Fruit fly (Drosophila melanogaster) whole organism, wandering third instar larva: Measurements from ENCODE around the gene CG34408.
A peak's percentile ranks its signal among the peaks of the same experiment; 100 is the strongest.

ENCODE experiments used
- Dfd ChIP-seq: fragments of >200 bp; optimal IDR thresholded peaks from 2 replicates; lab custom pipeline; 2017; ENCODE audit warnings: missing biosample characterization, missing genetic modification characterization
- Dif ChIP-seq: fragments of 200-275, 200-300 bp; sonication (Bioruptor generic); optimal IDR thresholded peaks from 2 replicates; lab custom pipeline; 2018; ENCODE audit warnings: missing biosample characterization, missing genetic modification characterization; ENCODE audit not compliant: partially characterized antibody
- HLH106 ChIP-seq: fragments of 200-800 bp; optimal IDR thresholded peaks from 3 replicates; lab custom pipeline; 2019; ENCODE audit warnings: missing biosample characterization, mild to moderate bottlenecking, missing genetic modification characterization, moderate library complexity
- Hnf4 ChIP-seq: fragments of 200-800 bp; sonication (Bioruptor generic); optimal IDR thresholded peaks from 2 replicates; lab custom pipeline; 2016; ENCODE audit warnings: missing biosample characterization, mild to moderate bottlenecking, missing genetic modification characterization
- OdsH ChIP-seq: fragments of 200-800 bp; sonication (Bioruptor generic); optimal IDR thresholded peaks from 2 replicates; lab custom pipeline; 2016; ENCODE audit warnings: missing biosample characterization, mild to moderate bottlenecking, missing genetic modification characterization
- Sp1 ChIP-seq: fragments of 200-800 bp; sonication (Bioruptor generic); optimal IDR thresholded peaks from 3 replicates; lab custom pipeline; 2019; ENCODE audit warnings: missing biosample characterization, mild to moderate bottlenecking, missing genetic modification characterization, moderate library complexity
- brk ChIP-seq: fragments of 200-800 bp; sonication (Bioruptor generic); optimal IDR thresholded peaks from 2 replicates; lab custom pipeline; 2016; ENCODE audit warnings: missing biosample characterization, mild to moderate bottlenecking, missing genetic modification characterization
- h ChIP-seq: fragments of 200-800 bp; sonication (Bioruptor generic); optimal IDR thresholded peaks from 3 replicates; lab custom pipeline; 2016; ENCODE audit warnings: missing biosample characterization, mild to moderate bottlenecking, missing genetic modification characterization
- psq ChIP-seq: fragments of 200-800 bp; sonication (Bioruptor generic); optimal IDR thresholded peaks from 3 replicates; lab custom pipeline; 2017; ENCODE audit warnings: missing biosample characterization, mild to moderate bottlenecking, missing genetic modification characterization, moderate library complexity
- sage ChIP-seq: fragments of 200-800 bp; sonication (Bioruptor generic); optimal IDR thresholded peaks from 2 replicates; lab custom pipeline; 2016; ENCODE audit warnings: missing biosample characterization, mild to moderate bottlenecking, missing genetic modification characterization

The CG34408 gene

DNA sequence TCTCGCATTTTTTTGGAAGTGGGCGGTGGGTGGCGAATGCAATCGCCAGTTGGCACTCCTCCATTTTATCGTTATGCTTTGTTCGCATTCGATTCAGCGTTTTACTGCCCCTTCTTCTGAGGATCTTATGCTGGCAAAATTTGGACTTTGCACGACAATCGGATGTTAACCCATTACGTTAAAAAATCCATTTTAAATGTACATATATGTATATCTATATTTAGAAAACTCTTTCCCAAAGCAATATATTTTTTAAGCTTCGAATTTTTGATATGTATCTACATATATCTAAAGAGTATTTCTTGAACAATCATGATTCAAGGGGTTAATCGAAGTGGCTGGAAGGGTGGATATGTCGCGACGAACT, 46.1 kb downstream of the CG34408 start:
- TF ChIP-seq brk (GFP tag; lab: Kevin White, UChicago) = peak; percentile 28
- TF ChIP-seq Dif (GFP tag; lab: Kevin White, UChicago) = no peak
- peak; percentile 9 for TF ChIP-seq HLH106 (tag; lab: Kevin White, UChicago)
- TF ChIP-seq OdsH (GFP tag; lab: Kevin White, UChicago) = peak; percentile 22
- TF ChIP-seq Sp1 (GFP tag; lab: Kevin White, UChicago) = peak; percentile 24
- TF ChIP-seq psq (GFP tag; lab: Kevin White, UChicago) = peak; percentile 58
- peak; percentile 21 for TF ChIP-seq h
- TF ChIP-seq sage (GFP tag; lab: Kevin White, UChicago) = peak; percentile 11
- TF ChIP-seq Hnf4 = peak; percentile 53
- no peak for TF ChIP-seq Dfd (GFP tag; lab: Kevin White, UChicago)
